Fruit fly (Drosophila melanogaster) whole organism, adult: ENCODE measurements around the gene CG12206.
A peak's percentile ranks its signal among the peaks of the same experiment; 100 is the strongest.

Experiments used
- CG12768 ChIP-seq: fragments of 200-800 bp; sonication (Bioruptor generic); optimal IDR thresholded peaks from 2 replicates; lab custom pipeline; 2017; ENCODE audit warnings: missing biosample characterization, missing genetic modification characterization, mild to moderate bottlenecking, moderate library complexity, missing genetic modification reagents
- CG7045 ChIP-seq: fragments of 200-800 bp; sonication (Bioruptor generic); optimal IDR thresholded peaks from 2 replicates; lab custom pipeline; 2017; ENCODE audit warnings: missing biosample characterization, mild to moderate bottlenecking, missing genetic modification characterization
- CG7101 ChIP-seq: fragments of 200-800 bp; sonication (Bioruptor generic); optimal IDR thresholded peaks from 2 replicates; lab custom pipeline; 2018; ENCODE audit warnings: missing biosample characterization, mild to moderate bottlenecking, missing genetic modification characterization, moderate library complexity
- Crg-1 ChIP-seq: fragments of 200-800 bp; sonication (Bioruptor generic); optimal IDR thresholded peaks from 2 replicates; lab custom pipeline; 2016; ENCODE audit warnings: missing biosample characterization, missing genetic modification characterization
- Mnt ChIP-seq: fragments of 200-800 bp; sonication (Bioruptor generic); optimal IDR thresholded peaks from 2 replicates; lab custom pipeline; 2016; ENCODE audit warnings: missing biosample characterization, mild to moderate bottlenecking, missing genetic modification characterization
- bab1 ChIP-seq: fragments of 200-800 bp; sonication (Bioruptor generic); optimal IDR thresholded peaks from 3 replicates; lab custom pipeline; 2019; ENCODE audit warnings: missing biosample characterization, mild to moderate bottlenecking, missing genetic modification characterization, moderate library complexity
- cic ChIP-seq: fragments of 200-800 bp; sonication (Bioruptor generic); optimal IDR thresholded peaks from 2 replicates; lab custom pipeline; 2017; ENCODE audit warnings: missing biosample characterization, mild to moderate bottlenecking, missing genetic modification characterization, moderate library complexity
- ovo ChIP-seq: fragments of 200-800 bp; sonication (Bioruptor generic); optimal IDR thresholded peaks from 2 replicates; lab custom pipeline; 2016; ENCODE audit warnings: missing biosample characterization, missing genetic modification characterization
- tj ChIP-seq: fragments of 200-800 bp; sonication (Bioruptor generic); optimal IDR thresholded peaks from 3 replicates; lab custom pipeline; 2017; ENCODE audit warnings: missing biosample characterization, mild to moderate bottlenecking, missing genetic modification characterization, moderate library complexity
- toe ChIP-seq: fragments of 200-800 bp; sonication (Bioruptor generic); optimal IDR thresholded peaks from 2 replicates; lab custom pipeline; 2016; ENCODE audit warnings: missing biosample characterization, missing genetic modification characterization

dm6 chrX:3470467-3471079 lies 3.8 kb downstream of the CG12206 start:
- no peak for TF ChIP-seq CG12768 (GFP tag; lab: Kevin White, UChicago)
- TF ChIP-seq Mnt (GFP tag; lab: Kevin White, UChicago), result no peak
- TF ChIP-seq bab1 (GFP tag; lab: Kevin White, UChicago), result no peak
- TF ChIP-seq tj (GFP tag; lab: Kevin White, UChicago), result peak; percentile 74
- TF ChIP-seq ovo, result no peak
- TF ChIP-seq cic (GFP tag; lab: Kevin White, UChicago), result no peak
- no peak for TF ChIP-seq toe (GFP tag; lab: Kevin White, UChicago)
- TF ChIP-seq CG7101 (tag; lab: Kevin White, UChicago), result no peak
- no peak for TF ChIP-seq CG7045 (GFP tag; lab: Kevin White, UChicago)
- TF ChIP-seq Crg-1, result no peak
